Worm (Caenorhabditis elegans) whole organism, L1 larva: ENCODE data around the gene K08D9.10.

Experiments
- F16B12.6 ChIP-seq: fragments of 150-350 bp; optimal IDR thresholded peaks from 2 replicates; lab custom pipeline; 2014; ENCODE audit warnings: missing biosample characterization, missing genetic modification characterization
- aly-2 ChIP-seq: fragments of 150-350 bp; optimal IDR thresholded peaks from 2 replicates; lab custom pipeline; 2014; ENCODE audit warnings: missing biosample characterization, missing genetic modification characterization
- blmp-1 ChIP-seq: fragments of 150-350 bp; optimal IDR thresholded peaks from 2 replicates; lab custom pipeline; 2014; ENCODE audit warnings: missing biosample characterization, missing genetic modification characterization
- ceh-63 ChIP-seq: fragments of 200-800 bp; sonication (Bioruptor generic); optimal IDR thresholded peaks from 2 replicates; lab custom pipeline; 2018; ENCODE audit warnings: mild to moderate bottlenecking, missing genetic modification characterization, missing compliant biosample characterization
- ceh-8 ChIP-seq: fragments of 200-800 bp; sonication (Bioruptor generic); optimal IDR thresholded peaks from 2 replicates; lab custom pipeline; 2018; ENCODE audit warnings: mild to moderate bottlenecking, missing genetic modification characterization, moderate library complexity, missing compliant biosample characterization
- ceh-88 ChIP-seq: fragments of 200-800 bp; sonication (Bioruptor generic); IDR thresholded peaks from 2 replicates; pipeline ENCODE4 v1.3.6; 2022; ENCODE audit warnings: missing genetic modification characterization, missing compliant biosample characterization
- ceh-90 ChIP-seq: sonication (generic microtip); optimal IDR thresholded peaks from 2 replicates; lab custom pipeline; 2016; ENCODE audit warnings: missing genetic modification characterization, missing compliant biosample characterization
- ces-1 ChIP-seq: fragments of 150-350 bp; optimal IDR thresholded peaks from 2 replicates; lab custom pipeline; 2014; ENCODE audit warnings: missing biosample characterization, missing genetic modification reagents, missing genetic modification characterization
- dpl-1 ChIP-seq, 3 experiments: fragments of 150-350 bp in 2 of 3; sonication (generic microtip) in 1 of 3; optimal IDR thresholded peaks; 2 replicates each; lab custom pipeline; 2014 to 2017; ENCODE audit warnings: missing biosample characterization in 3 of 3, missing genetic modification characterization in 3 of 3, missing genetic modification reagents in 3 of 3
- efl-1 ChIP-seq, 4 experiments: fragments of 150-350 bp; optimal IDR thresholded peaks in 3 of 4; peaks in 1 of 4; 1 replicate in 1 of 4; 2 replicates in 3 of 4; lab custom pipeline; 2014; ENCODE audit warnings: missing biosample characterization in 2 of 4, missing genetic modification characterization in 2 of 4, missing genetic modification reagents in 2 of 4
- efl-3 ChIP-seq: fragments of 200-800 bp; sonication (Bioruptor generic); optimal IDR thresholded peaks from 2 replicates; lab custom pipeline; 2018; ENCODE audit warnings: mild to moderate bottlenecking, missing genetic modification characterization, missing compliant biosample characterization
- egl-13 ChIP-seq: sonication (generic microtip); optimal IDR thresholded peaks from 2 replicates; lab custom pipeline; 2016; ENCODE audit warnings: missing genotype, missing genetic modification reagents, missing genetic modification characterization, missing compliant biosample characterization
- egl-27 ChIP-seq, 2 experiments: fragments of 150-350 bp in 1 of 2; sonication (generic microtip); optimal IDR thresholded peaks; 3 replicates each; lab custom pipeline; 2017 to 2018; ENCODE audit warnings: missing biosample characterization in 2 of 2, missing genetic modification characterization in 2 of 2, missing genetic modification reagents in 2 of 2
- elt-2 ChIP-seq: sonication (generic microtip); optimal IDR thresholded peaks from 2 replicates; lab custom pipeline; 2016; ENCODE audit warnings: missing genetic modification characterization, mild to moderate bottlenecking, inconsistent platforms, missing compliant biosample characterization, missing genetic modification reagents
- fkh-10 ChIP-seq: sonication (generic microtip); optimal IDR thresholded peaks from 2 replicates; lab custom pipeline; 2017; ENCODE audit warnings: missing biosample characterization, missing genetic modification reagents, missing genetic modification characterization
- fkh-4 ChIP-seq: sonication (generic microtip); optimal IDR thresholded peaks from 2 replicates; lab custom pipeline; 2016; ENCODE audit warnings: missing compliant biosample characterization, missing genetic modification characterization, borderline replicate concordance
- grh-1 ChIP-seq: fragments of 200-800 bp; sonication (Bioruptor generic); IDR thresholded peaks from 2 replicates; pipeline ENCODE4 v1.3.6; 2022; ENCODE audit warnings: missing genetic modification reagents, missing genetic modification characterization, missing compliant biosample characterization
- hlh-17 ChIP-seq: fragments of 200-800 bp; sonication (Bioruptor generic); optimal IDR thresholded peaks from 2 replicates; lab custom pipeline; 2018; ENCODE audit warnings: missing genetic modification characterization, mild to moderate bottlenecking, missing compliant biosample characterization, moderate library complexity, borderline replicate concordance
- hpl-2 ChIP-seq: fragments of 150-350 bp; optimal IDR thresholded peaks from 2 replicates; lab custom pipeline; 2014; ENCODE audit warnings: missing biosample characterization, missing genetic modification reagents, missing genetic modification characterization
- lin-15B ChIP-seq: fragments of 150-350 bp; sonication (generic microtip); optimal IDR thresholded peaks from 3 replicates; lab custom pipeline; 2014; ENCODE audit warnings: missing biosample characterization, missing genetic modification characterization
- lin-35 ChIP-seq, 2 experiments: fragments of 150-350 bp; optimal IDR thresholded peaks; 2 replicates each; lab custom pipeline; 2014; ENCODE audit warnings: missing biosample characterization in 2 of 2, missing genetic modification characterization in 2 of 2, missing genetic modification reagents in 2 of 2
- lin-39 ChIP-seq: fragments of 150-350 bp; optimal IDR thresholded peaks from 2 replicates; lab custom pipeline; 2014; ENCODE audit warnings: missing biosample characterization, missing genetic modification reagents, missing genetic modification characterization
- lir-3 ChIP-seq: sonication (generic microtip); optimal IDR thresholded peaks from 2 replicates; lab custom pipeline; 2016; ENCODE audit warnings: mild to moderate bottlenecking, missing genetic modification characterization, moderate library complexity, missing compliant biosample characterization; ENCODE audit not compliant: poor library complexity
- lsy-2 ChIP-seq, 2 experiments: fragments of 150-350 bp; optimal IDR thresholded peaks; 2 replicates each; lab custom pipeline; 2014; ENCODE audit warnings: missing biosample characterization in 2 of 2, missing genetic modification characterization in 2 of 2
- mdl-1 ChIP-seq, 2 experiments: fragments of 150-350 bp; optimal IDR thresholded peaks; 2 replicates each; lab custom pipeline; 2014 to 2017; ENCODE audit warnings: missing biosample characterization in 2 of 2, missing genetic modification characterization in 2 of 2, inconsistent platforms in 1 of 2
- mef-2 ChIP-seq: fragments of 150-350 bp; optimal IDR thresholded peaks from 2 replicates; lab custom pipeline; 2014; ENCODE audit warnings: missing biosample characterization, missing genetic modification characterization
- mep-1 ChIP-seq: fragments of 150-350 bp; optimal IDR thresholded peaks from 2 replicates; lab custom pipeline; 2014; ENCODE audit warnings: missing biosample characterization, missing genetic modification characterization
- nhr-11 ChIP-seq: fragments of 150-350 bp; optimal IDR thresholded peaks from 2 replicates; lab custom pipeline; 2014; ENCODE audit warnings: missing biosample characterization, missing genetic modification characterization
- nhr-12 ChIP-seq: sonication (generic microtip); optimal IDR thresholded peaks from 2 replicates; lab custom pipeline; 2017; ENCODE audit warnings: missing biosample characterization, missing genetic modification characterization
- nhr-20 ChIP-seq: sonication (generic microtip); optimal IDR thresholded peaks from 2 replicates; lab custom pipeline; 2016; ENCODE audit warnings: mild to moderate bottlenecking, missing genetic modification characterization, missing compliant biosample characterization
- nhr-28 ChIP-seq: fragments of 150-350 bp; optimal IDR thresholded peaks from 2 replicates; lab custom pipeline; 2014; ENCODE audit warnings: missing biosample characterization, missing genetic modification characterization
- nhr-47 ChIP-seq: sonication (generic microtip); optimal IDR thresholded peaks from 2 replicates; lab custom pipeline; 2016; ENCODE audit warnings: mild to moderate bottlenecking, missing genetic modification characterization, moderate library complexity, missing compliant biosample characterization
- nhr-71 ChIP-seq: sonication (generic microtip); optimal IDR thresholded peaks from 2 replicates; lab custom pipeline; 2016; ENCODE audit warnings: mild to moderate bottlenecking, missing genetic modification characterization, moderate library complexity, missing compliant biosample characterization
- nhr-76 ChIP-seq: sonication (generic microtip); optimal IDR thresholded peaks from 2 replicates; lab custom pipeline; 2017; ENCODE audit warnings: missing biosample characterization, missing genetic modification characterization
- pag-3 ChIP-seq: sonication (generic microtip); optimal IDR thresholded peaks from 2 replicates; lab custom pipeline; 2017; ENCODE audit warnings: missing genetic modification characterization, mild to moderate bottlenecking, missing compliant biosample characterization, antibody characterized with exemption, borderline replicate concordance; ENCODE audit not compliant: insufficient read depth
- pax-3 ChIP-seq: fragments of 200-800 bp; sonication (Bioruptor generic); optimal IDR thresholded peaks from 2 replicates; lab custom pipeline; 2018; ENCODE audit warnings: mild to moderate bottlenecking, missing genetic modification characterization, moderate library complexity, missing compliant biosample characterization
- pqm-1 ChIP-seq: sonication (generic microtip); optimal IDR thresholded peaks from 3 replicates; lab custom pipeline; 2017; ENCODE audit warnings: missing biosample characterization, missing genetic modification characterization
- rnt-1 ChIP-seq: sonication (generic microtip); optimal IDR thresholded peaks from 2 replicates; lab custom pipeline; 2016; ENCODE audit warnings: mild to moderate bottlenecking, missing genetic modification characterization, moderate library complexity, missing compliant biosample characterization
- sox-4 ChIP-seq: sonication (generic microtip); optimal IDR thresholded peaks from 2 replicates; lab custom pipeline; 2016; ENCODE audit warnings: missing genetic modification characterization, missing compliant biosample characterization
- sptf-1 ChIP-seq: fragments of 150-350 bp; optimal IDR thresholded peaks from 2 replicates; lab custom pipeline; 2014; ENCODE audit warnings: missing biosample characterization, missing genetic modification characterization
- tbx-2 ChIP-seq: sonication (generic microtip); optimal IDR thresholded peaks from 2 replicates; lab custom pipeline; 2016; ENCODE audit warnings: missing genetic modification characterization, missing compliant biosample characterization
- unc-30 ChIP-seq: sonication (generic microtip); optimal IDR thresholded peaks from 2 replicates; lab custom pipeline; 2017; ENCODE audit warnings: missing biosample characterization, missing genetic modification characterization
- unc-86 ChIP-seq: sonication (generic microtip); optimal IDR thresholded peaks from 2 replicates; lab custom pipeline; 2016; ENCODE audit warnings: missing genetic modification characterization, missing compliant biosample characterization
- unc-98 ChIP-seq: fragments of 200-800 bp; sonication (Bioruptor generic); IDR thresholded peaks from 2 replicates; pipeline ENCODE4 v1.3.6; 2022; ENCODE audit warnings: missing genetic modification characterization, missing compliant biosample characterization
- ztf-11 ChIP-seq, 2 experiments: sonication (generic microtip); optimal IDR thresholded peaks; 2 replicates each; lab custom pipeline; 2016 to 2017; ENCODE audit warnings: missing genetic modification characterization in 2 of 2, missing biosample characterization in 1 of 2, missing compliant biosample characterization in 1 of 2
- ztf-4 ChIP-seq: fragments of 150-350 bp; optimal IDR thresholded peaks from 2 replicates; lab custom pipeline; 2014; ENCODE audit warnings: missing biosample characterization, missing genetic modification characterization

The K08D9.10 gene

DNA sequence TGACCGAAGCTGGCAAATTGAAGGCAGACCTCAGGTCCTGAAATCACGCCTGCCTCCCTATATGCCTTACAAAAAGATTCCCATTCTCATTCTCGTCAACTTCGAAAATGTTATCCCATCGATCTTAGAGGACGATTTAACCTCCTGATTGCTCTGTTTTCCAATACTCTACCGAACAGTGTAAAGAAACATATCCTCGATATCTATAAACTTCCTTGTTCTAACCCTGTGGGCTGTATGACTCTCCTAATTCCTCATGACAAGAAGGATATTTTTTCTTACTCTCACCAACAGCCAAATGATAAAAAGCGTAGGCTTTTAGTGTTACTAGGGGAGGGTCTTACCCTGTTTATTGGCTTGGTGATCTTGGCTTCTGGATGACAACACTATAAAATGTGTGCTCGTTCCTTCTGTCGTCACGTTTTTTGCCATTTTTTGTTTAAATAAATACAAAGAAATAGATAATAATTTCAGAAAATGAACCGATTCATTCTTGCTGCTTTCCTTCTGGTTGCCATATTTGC, 42.9 kb downstream of the K08D9.10 start, which contains the start of gene T28A11.4:
Gene T28A11.4, plus strand, starts transcription at position 474 of the 524 bp plus-strand sequence.
- no peak for TF ChIP-seq unc-86 (tag; lab: Kevin White, UChicago)
- TF ChIP-seq efl-1 (optimal IDR thresholded peaks at IDR 0.05; lab: Kevin White, UChicago) = no peak
- no peak for TF ChIP-seq efl-1 (GFP tag; optimal IDR thresholded peaks at IDR 0.05 in 1 of 2; lab: Kevin White, UChicago)
- no peak for TF ChIP-seq efl-3 (GFP tag; lab: Kevin White, UChicago)
- no peak for TF ChIP-seq tbx-2 (tag; lab: Kevin White, UChicago)
- no peak for TF ChIP-seq ceh-63
- TF ChIP-seq ceh-88 = no peak
- no peak for TF ChIP-seq pqm-1 (tag; lab: Kevin White, UChicago)
- TF ChIP-seq mdl-1 (tag; optimal IDR thresholded peaks at IDR 0.05; lab: Kevin White, UChicago) = no peak
- TF ChIP-seq rnt-1 (tag; lab: Kevin White, UChicago) = no peak
- TF ChIP-seq sptf-1 = no peak
- TF ChIP-seq nhr-76 (tag; lab: Kevin White, UChicago) = no peak
- TF ChIP-seq pax-3 = no peak
- TF ChIP-seq lin-15B (tag; lab: Kevin White, UChicago) = no peak
- TF ChIP-seq elt-2 (tag; lab: Kevin White, UChicago) = no peak
- no peak for TF ChIP-seq lin-39 (tag; lab: Kevin White, UChicago)

DNA sequence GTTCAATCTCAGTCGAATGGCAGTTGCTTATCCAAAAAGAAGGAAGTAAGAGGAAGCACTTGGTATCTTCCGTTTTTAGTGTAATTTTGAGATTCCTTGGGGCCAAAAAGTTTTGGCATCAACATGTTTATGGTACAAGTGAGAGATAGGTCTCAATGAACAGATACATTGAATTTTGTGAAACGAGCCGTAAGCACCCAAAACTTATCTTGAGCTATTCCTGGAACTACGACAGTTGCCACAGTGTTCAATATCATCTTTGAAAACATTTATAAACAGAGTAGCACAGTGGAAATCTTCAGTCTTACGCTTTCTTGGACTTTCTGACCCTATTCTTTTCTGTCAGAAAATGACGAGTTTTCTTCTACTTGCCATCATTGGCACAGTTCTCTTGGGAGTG, 44.3 kb downstream of the K08D9.10 start, which contains the start of gene T28A11.3:
Gene T28A11.3, plus strand, starts transcription at position 301 of the 400 bp plus-strand sequence.
- no peak for TF ChIP-seq nhr-20 (tag; lab: Kevin White, UChicago)
- no peak for TF ChIP-seq hpl-2 (GFP tag; lab: Kevin White, UChicago)
- TF ChIP-seq ces-1 (GFP tag; lab: Kevin White, UChicago) = no peak
- no peak for TF ChIP-seq mdl-1 (tag; optimal IDR thresholded peaks at IDR 0.05; lab: Kevin White, UChicago)
- no peak for TF ChIP-seq nhr-12 (tag; lab: Kevin White, UChicago)
- no peak for TF ChIP-seq sptf-1
- TF ChIP-seq lin-15B (tag; lab: Kevin White, UChicago) = no peak
- TF ChIP-seq nhr-47 (tag; lab: Kevin White, UChicago) = no peak
- no peak for TF ChIP-seq ztf-11 (tag; optimal IDR thresholded peaks at IDR 0.05; lab: Kevin White, UChicago)
- no peak for TF ChIP-seq lir-3
- TF ChIP-seq ceh-90 (tag; lab: Kevin White, UChicago) = no peak

DNA sequence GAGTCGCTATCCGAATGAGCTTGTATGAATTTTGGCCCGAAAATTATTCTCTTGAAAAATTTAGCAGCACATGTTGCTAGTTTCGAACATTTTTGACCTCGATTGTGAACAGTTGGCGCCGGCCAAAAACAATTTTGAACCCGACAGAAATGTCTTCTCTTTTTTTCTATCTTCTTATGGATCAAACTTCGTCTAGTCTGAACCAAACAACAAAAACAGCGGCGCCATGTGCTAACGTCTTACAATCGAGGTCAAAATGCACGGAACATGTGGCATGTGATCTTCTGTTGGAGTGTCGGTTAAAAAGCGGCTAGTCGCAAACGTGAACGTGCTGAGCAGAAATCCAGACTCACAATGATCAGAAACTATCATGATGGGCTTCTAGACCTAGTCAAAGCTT, 45.5 kb downstream of the K08D9.10 start:
- TF ChIP-seq nhr-71 (tag; lab: Kevin White, UChicago) (peak; percentile 71), hlh-17 (GFP tag; lab: Kevin White, UChicago) (no peak), fkh-4 (tag; lab: Kevin White, UChicago) (no peak), ztf-4 (tag; lab: Kevin White, UChicago) (no peak), rnt-1 (tag; lab: Kevin White, UChicago) (peak; percentile 49), lsy-2 (tag; optimal IDR thresholded peaks at IDR 0.05; lab: Kevin White, UChicago) (no peak), egl-13 (no peak), fkh-10 (GFP tag; lab: Kevin White, UChicago) (no peak), ces-1 (GFP tag; lab: Kevin White, UChicago) (no peak), egl-27 (tag; optimal IDR thresholded peaks at IDR 0.05; lab: Kevin White, UChicago) (no peak), nhr-12 (tag; lab: Kevin White, UChicago) (no peak), ceh-88 (no peak), unc-98 (GFP tag; lab: Robert Waterston, UW) (no peak), nhr-47 (tag; lab: Kevin White, UChicago) (no peak), pag-3 (tag; lab: Kevin White, UChicago) (no peak), mef-2 (tag; lab: Kevin White, UChicago) (no peak), pax-3 (no peak), nhr-28 (tag; lab: Kevin White, UChicago) (no peak), unc-30 (no peak), lin-35 (GFP tag; optimal IDR thresholded peaks at IDR 0.05; lab: Kevin White, UChicago) (no peak), blmp-1 (no peak), dpl-1 (GFP tag; optimal IDR thresholded peaks at IDR 0.05; lab: Kevin White, UChicago) (no peak), mep-1 (tag; lab: Kevin White, UChicago) (no peak), ceh-63 (no peak), nhr-11 (tag; lab: Kevin White, UChicago) (no peak), nhr-20 (tag; lab: Kevin White, UChicago) (peak; percentile 29), F16B12.6 (tag; lab: Kevin White, UChicago) (no peak), grh-1 (no peak), ceh-8 (no peak), sox-4 (tag; lab: Kevin White, UChicago) (no peak), lin-15B (tag; lab: Kevin White, UChicago) (no peak), aly-2 (tag; lab: Kevin White, UChicago) (no peak)
